Fruit fly (Drosophila melanogaster): ENCODE measurements around the gene CG32793.

Gene CG32793

dm6 chrX:2929496-2929895 is at the start of gene CG32793:
CG32793 (plus strand) TSS chrX:2929796.
- TF ChIP-seq CG14655 (GFP tag; optimal IDR thresholded peaks at IDR 0.05) (no peak), CG32121 (GFP tag; IDR thresholded peaks at IDR 0.05) (no peak), CG4496 (GFP tag; IDR thresholded peaks at IDR 0.05) (no peak), CG15710 (tag; optimal IDR thresholded peaks at IDR 0.05) (no peak), Snoo (tag; optimal IDR thresholded peaks at IDR 0.05) (no peak), Pif1B (GFP tag; optimal IDR thresholded peaks at IDR 0.05) (no peak), gl (tag; optimal IDR thresholded peaks at IDR 0.05) (no peak), CG8301 (tag; optimal IDR thresholded peaks at IDR 0.05) (no peak), EcR (GFP tag; optimal IDR thresholded peaks at IDR 0.05) (no peak), CG8159 (tag; optimal IDR thresholded peaks at IDR 0.05) (no peak), CG12605 (GFP tag; IDR thresholded peaks at IDR 0.05) (no peak), CG13204 (GFP tag; optimal IDR thresholded peaks at IDR 0.05) (no peak), rn (GFP tag; IDR thresholded peaks at IDR 0.05) (no peak), CG34367 (tag; optimal IDR thresholded peaks at IDR 0.05) (no peak), D1 (tag; optimal IDR thresholded peaks at IDR 0.05) (no peak)

DNA sequence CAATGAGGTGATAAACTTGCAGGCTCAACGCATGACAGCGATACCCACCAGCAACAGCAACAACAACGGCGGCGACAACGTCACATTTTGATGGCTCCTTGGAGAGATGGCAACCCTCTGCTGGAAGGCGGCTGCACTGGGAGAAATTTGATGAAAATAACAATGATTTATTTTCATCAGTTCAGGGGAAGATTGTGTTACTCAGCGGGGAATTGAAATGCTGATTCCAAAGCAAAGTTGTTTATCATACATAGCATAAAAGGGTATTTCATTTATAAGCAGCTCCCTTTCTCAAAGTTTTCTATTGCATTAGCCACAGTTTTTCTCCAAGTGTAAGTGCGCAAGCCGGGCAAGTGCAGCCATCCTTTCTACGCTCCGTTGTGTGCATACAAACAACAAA is 48.9 kb upstream of the CG32793 start:
- TF ChIP-seq Ets98B (GFP tag; IDR thresholded peaks at IDR 0.05) (no peak), CG13204 (GFP tag; optimal IDR thresholded peaks at IDR 0.05) (no peak), CG9948 (tag; optimal IDR thresholded peaks at IDR 0.05) (peak; percentile 47), CG8301 (tag; optimal IDR thresholded peaks at IDR 0.05) (peak; percentile 20), gl (tag; optimal IDR thresholded peaks at IDR 0.05) (peak; percentile 42), rn (GFP tag; IDR thresholded peaks at IDR 0.05) (no peak), Pif1B (GFP tag; optimal IDR thresholded peaks at IDR 0.05) (no peak), CG12605 (GFP tag; IDR thresholded peaks at IDR 0.05) (no peak), Snoo (tag; optimal IDR thresholded peaks at IDR 0.05) (no peak), CG10348 (GFP tag; IDR thresholded peaks at IDR 0.05) (no peak), CG34367 (tag; optimal IDR thresholded peaks at IDR 0.05) (peak; percentile 50), EcR (GFP tag; optimal IDR thresholded peaks at IDR 0.05) (no peak), CG17806 (tag; optimal IDR thresholded peaks at IDR 0.05) (peak; percentile 49), Pif1A (GFP tag; optimal IDR thresholded peaks at IDR 0.05) (peak; percentile 20), fd96Ca (GFP tag; IDR thresholded peaks at IDR 0.05) (0 out of 3 replicates have a peak, but pooled peaks have one; percentile 15), CG4496 (GFP tag; IDR thresholded peaks at IDR 0.05) (no peak), CG8159 (tag; optimal IDR thresholded peaks at IDR 0.05) (peak; percentile 63), CG32121 (GFP tag; IDR thresholded peaks at IDR 0.05) (no peak), CG14655 (GFP tag; optimal IDR thresholded peaks at IDR 0.05) (peak; percentile 49), D1 (tag; optimal IDR thresholded peaks at IDR 0.05) (no peak), CG15710 (tag; optimal IDR thresholded peaks at IDR 0.05) (peak; percentile 57)

DNA sequence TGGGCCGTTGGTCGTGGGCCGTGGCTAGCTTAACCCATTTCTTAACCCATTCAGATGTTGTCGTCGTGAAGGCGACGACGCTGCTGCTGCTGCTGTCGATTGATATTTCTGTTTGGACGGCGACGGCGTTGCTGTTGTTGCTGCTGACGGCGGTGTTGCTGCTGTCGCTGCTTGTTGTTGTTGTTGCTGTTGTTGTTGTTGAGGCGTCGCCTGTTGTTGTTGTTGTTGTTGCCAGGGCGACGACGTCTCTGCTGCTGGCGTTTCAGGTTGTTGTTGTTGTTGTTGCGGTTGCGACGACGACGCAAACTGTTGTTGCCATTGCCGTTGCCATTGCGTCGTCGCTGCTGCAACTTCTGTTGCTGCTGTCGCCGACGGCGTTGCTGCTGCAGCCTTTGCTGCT is 47.1 kb upstream of the CG32793 start:
- TF ChIP-seq CG9948 (tag; optimal IDR thresholded peaks at IDR 0.05) (no peak), CG8301 (tag; optimal IDR thresholded peaks at IDR 0.05) (no peak), CG34367 (tag; optimal IDR thresholded peaks at IDR 0.05) (no peak), CG13204 (GFP tag; optimal IDR thresholded peaks at IDR 0.05) (no peak), gl (tag; optimal IDR thresholded peaks at IDR 0.05) (no peak), CG32121 (GFP tag; IDR thresholded peaks at IDR 0.05) (no peak), CG17806 (tag; optimal IDR thresholded peaks at IDR 0.05) (no peak), CG4496 (GFP tag; IDR thresholded peaks at IDR 0.05) (no peak), Snoo (tag; optimal IDR thresholded peaks at IDR 0.05) (no peak), CG14655 (GFP tag; optimal IDR thresholded peaks at IDR 0.05) (no peak), fd96Ca (GFP tag; IDR thresholded peaks at IDR 0.05) (no peak), Pif1A (GFP tag; optimal IDR thresholded peaks at IDR 0.05) (no peak), CG12605 (GFP tag; IDR thresholded peaks at IDR 0.05) (no peak), CG8159 (tag; optimal IDR thresholded peaks at IDR 0.05) (no peak), CG15710 (tag; optimal IDR thresholded peaks at IDR 0.05) (no peak)

dm6 chrX:2883561-2883960 is 46.0 kb upstream of the CG32793 start, which contains the start of gene CG14418:
CG14418 (minus strand) TSS chrX:2883661.
- TF ChIP-seq Snoo (tag; optimal IDR thresholded peaks at IDR 0.05) = no peak
- no peak for TF ChIP-seq CG14655 (GFP tag; optimal IDR thresholded peaks at IDR 0.05)
- TF ChIP-seq CG15710 (tag; optimal IDR thresholded peaks at IDR 0.05) = no peak
- no peak for TF ChIP-seq rn (GFP tag; IDR thresholded peaks at IDR 0.05)
- TF ChIP-seq CG13204 (GFP tag; optimal IDR thresholded peaks at IDR 0.05) = no peak
- TF ChIP-seq CG8301 (tag; optimal IDR thresholded peaks at IDR 0.05) = no peak
- no peak for TF ChIP-seq D1 (tag; optimal IDR thresholded peaks at IDR 0.05)
- TF ChIP-seq CG10348 (GFP tag; IDR thresholded peaks at IDR 0.05) = no peak
- no peak for TF ChIP-seq CG34367 (tag; optimal IDR thresholded peaks at IDR 0.05)
- TF ChIP-seq gl (tag; optimal IDR thresholded peaks at IDR 0.05) = no peak
- TF ChIP-seq CG12605 (GFP tag; IDR thresholded peaks at IDR 0.05) = no peak
- TF ChIP-seq Ets98B (GFP tag; IDR thresholded peaks at IDR 0.05) = no peak
- TF ChIP-seq Pif1A (GFP tag; optimal IDR thresholded peaks at IDR 0.05) = no peak
- TF ChIP-seq Pif1B (GFP tag; optimal IDR thresholded peaks at IDR 0.05) = no peak
- TF ChIP-seq CG17806 (tag; optimal IDR thresholded peaks at IDR 0.05) = no peak

dm6 chrX:2885814-2886213 is 43.8 kb upstream of the CG32793 start, which contains the start of gene CG14419:
CG14419 (minus strand) TSS chrX:2885914.
- TF ChIP-seq CG12605 (GFP tag; IDR thresholded peaks at IDR 0.05) = no peak
- no peak for TF ChIP-seq Snoo (tag; optimal IDR thresholded peaks at IDR 0.05)
- TF ChIP-seq Pif1A (GFP tag; optimal IDR thresholded peaks at IDR 0.05) = no peak
- no peak for TF ChIP-seq gl (tag; optimal IDR thresholded peaks at IDR 0.05)
- TF ChIP-seq fd96Ca (GFP tag; IDR thresholded peaks at IDR 0.05) = no peak
- TF ChIP-seq D1 (tag; optimal IDR thresholded peaks at IDR 0.05) = no peak
- no peak for TF ChIP-seq CG9948 (tag; optimal IDR thresholded peaks at IDR 0.05)

- TF ChIP-seq CG13204 (GFP tag; optimal IDR thresholded peaks at IDR 0.05) (no peak), CG4496 (GFP tag; IDR thresholded peaks at IDR 0.05) (no peak), gl (tag; optimal IDR thresholded peaks at IDR 0.05) (no peak), CG17806 (tag; optimal IDR thresholded peaks at IDR 0.05) (no peak), CG8159 (tag; optimal IDR thresholded peaks at IDR 0.05) (no peak), D1 (tag; optimal IDR thresholded peaks at IDR 0.05) (no peak), Ets98B (GFP tag; IDR thresholded peaks at IDR 0.05) (no peak), CG34367 (tag; optimal IDR thresholded peaks at IDR 0.05) (no peak), CG15710 (tag; optimal IDR thresholded peaks at IDR 0.05) (no peak), CG9948 (tag; optimal IDR thresholded peaks at IDR 0.05) (no peak), CG12605 (GFP tag; IDR thresholded peaks at IDR 0.05) (no peak), CG10348 (GFP tag; IDR thresholded peaks at IDR 0.05) (no peak), Pif1A (GFP tag; optimal IDR thresholded peaks at IDR 0.05) (no peak), EcR (GFP tag; optimal IDR thresholded peaks at IDR 0.05) (no peak), CG14655 (GFP tag; optimal IDR thresholded peaks at IDR 0.05) (no peak), CG8301 (tag; optimal IDR thresholded peaks at IDR 0.05) (no peak), Pif1B (GFP tag; optimal IDR thresholded peaks at IDR 0.05) (no peak), Snoo (tag; optimal IDR thresholded peaks at IDR 0.05) (no peak), rn (GFP tag; IDR thresholded peaks at IDR 0.05) (no peak)
Measured at dm6 chrX:2888211-2888610, 41.4 kb upstream of the CG32793 start.

Data from whole organism, pupa.